Fruit fly (Drosophila melanogaster) whole organism, embryonic: Measurements from ENCODE around the gene Slu7.
A peak's percentile ranks its signal among the peaks of the same experiment; 100 is the strongest.

Source experiments
- ATbp ChIP-seq: fragments of 200-800 bp; sonication (Bioruptor generic); optimal IDR thresholded peaks from 2 replicates; lab custom pipeline; 2017; ENCODE audit warnings: missing biosample characterization, mild to moderate bottlenecking, missing genetic modification characterization, missing genetic modification reagents
- Abd-B ChIP-seq: fragments of 200-800 bp; sonication (Bioruptor generic); optimal IDR thresholded peaks from 2 replicates; lab custom pipeline; 2018; ENCODE audit warnings: missing biosample characterization, mild to moderate bottlenecking, missing genetic modification characterization, moderate library complexity
- Atf-2 ChIP-seq: fragments of 200-800 bp; sonication (Bioruptor generic); optimal IDR thresholded peaks from 2 replicates; lab custom pipeline; 2016; ENCODE audit warnings: missing biosample characterization, missing genetic modification characterization
- Atf3 ChIP-seq: fragments of 200-800 bp; sonication (Bioruptor generic); optimal IDR thresholded peaks from 3 replicates; lab custom pipeline; 2016; ENCODE audit warnings: missing biosample characterization, missing genetic modification characterization
- CG10209 ChIP-seq: fragments of 200-800 bp; sonication (Bioruptor generic); optimal IDR thresholded peaks from 3 replicates; lab custom pipeline; 2017; ENCODE audit warnings: missing biosample characterization, mild to moderate bottlenecking, missing genetic modification characterization, missing genetic modification reagents
- CG10431 ChIP-seq: fragments of 200-800 bp; sonication (Bioruptor generic); optimal IDR thresholded peaks from 3 replicates; lab custom pipeline; 2018; ENCODE audit warnings: missing biosample characterization, mild to moderate bottlenecking, missing genetic modification characterization
- CG12236 ChIP-seq: fragments of 200-800 bp; sonication (Bioruptor generic); optimal IDR thresholded peaks from 2 replicates; lab custom pipeline; 2016; ENCODE audit warnings: missing biosample characterization, missing genetic modification characterization
- CG12659 ChIP-seq: fragments of 200-800 bp; sonication (Bioruptor generic); optimal IDR thresholded peaks from 3 replicates; lab custom pipeline; 2017; ENCODE audit warnings: mild to moderate bottlenecking, missing biosample characterization, missing genetic modification reagents, missing genetic modification characterization
- CG13894 ChIP-seq: fragments of 200-800 bp; sonication (Bioruptor generic); optimal IDR thresholded peaks from 3 replicates; lab custom pipeline; 2018; ENCODE audit warnings: missing biosample characterization, mild to moderate bottlenecking, missing genetic modification characterization, moderate library complexity
- CG1832 ChIP-seq: fragments of 200-800 bp; sonication (Bioruptor generic); optimal IDR thresholded peaks from 2 replicates; lab custom pipeline; 2017; ENCODE audit warnings: missing biosample characterization, mild to moderate bottlenecking, missing genetic modification characterization, inconsistent platforms
- CG2678 ChIP-seq: fragments of 200-800 bp; sonication (Bioruptor generic); optimal IDR thresholded peaks from 3 replicates; lab custom pipeline; 2019; ENCODE audit warnings: missing biosample characterization, mild to moderate bottlenecking, missing genetic modification characterization, moderate library complexity
- CG31388 ChIP-seq: fragments of 200-800 bp; sonication (Bioruptor generic); optimal IDR thresholded peaks from 2 replicates; lab custom pipeline; 2016; ENCODE audit warnings: missing biosample characterization, missing genetic modification characterization
- CG4328 ChIP-seq: fragments of 200-800 bp; sonication (Bioruptor generic); optimal IDR thresholded peaks from 3 replicates; lab custom pipeline; 2017; ENCODE audit warnings: missing biosample characterization, missing genetic modification reagents, missing genetic modification characterization
- CG4360 ChIP-seq: fragments of 200-800 bp; sonication (Bioruptor generic); IDR thresholded peaks from 2 replicates; pipeline ENCODE4 v1.3.6; 2022; ENCODE audit warnings: missing biosample characterization, missing genetic modification characterization
- CG4854 ChIP-seq: fragments of 200-800 bp; sonication (Bioruptor generic); optimal IDR thresholded peaks from 2 replicates; lab custom pipeline; 2016; ENCODE audit warnings: missing biosample characterization, missing genetic modification characterization, inconsistent platforms
- CG6175 ChIP-seq: fragments of 200-800 bp; sonication (Bioruptor generic); IDR thresholded peaks from 3 replicates; pipeline ENCODE4 v1.3.6; 2022; ENCODE audit warnings: missing biosample characterization, missing genetic modification characterization
- CG8290 ChIP-seq, 3 experiments: fragments of 200-800 bp; sonication (Bioruptor generic); optimal IDR thresholded peaks; 2 replicates each; lab custom pipeline; 2016 to 2019; ENCODE audit warnings: missing biosample characterization in 3 of 3, missing genetic modification characterization in 3 of 3, mild to moderate bottlenecking in 2 of 3, moderate library complexity in 1 of 3
- CG8388 ChIP-seq: fragments of 200-800 bp; sonication (Bioruptor generic); optimal IDR thresholded peaks from 2 replicates; lab custom pipeline; 2019; ENCODE audit warnings: missing biosample characterization, mild to moderate bottlenecking, missing genetic modification characterization, moderate library complexity
- CG8944 ChIP-seq: fragments of 200-800 bp; sonication (Bioruptor generic); optimal IDR thresholded peaks from 3 replicates; lab custom pipeline; 2016; ENCODE audit warnings: missing biosample characterization, missing genetic modification characterization
- CG9797 ChIP-seq: fragments of 200-800 bp; sonication (Bioruptor generic); optimal IDR thresholded peaks from 3 replicates; lab custom pipeline; 2018; ENCODE audit warnings: missing biosample characterization, mild to moderate bottlenecking, missing genetic modification characterization
- CkIIα-i1 ChIP-seq: fragments of 200-800 bp; sonication (Bioruptor generic); IDR thresholded peaks from 2 replicates; pipeline ENCODE4 v1.3.6; 2022; ENCODE audit warnings: missing biosample characterization, missing genetic modification characterization
- Dip2 ChIP-seq: fragments of 200-800 bp; sonication (Bioruptor generic); IDR thresholded peaks from 2 replicates; pipeline ENCODE4 v1.3.6; 2022; ENCODE audit warnings: missing biosample characterization, missing genetic modification characterization
- Drgx ChIP-seq: fragments of 200-800 bp; sonication (Bioruptor generic); IDR thresholded peaks from 2 replicates; pipeline ENCODE4 v1.3.6; 2022; ENCODE audit warnings: missing biosample characterization, missing genetic modification characterization
- ERR ChIP-seq: fragments of 200-800 bp; sonication (Bioruptor generic); optimal IDR thresholded peaks from 2 replicates; lab custom pipeline; 2016; ENCODE audit warnings: missing biosample characterization, missing genetic modification characterization
- GATAe ChIP-seq: fragments of 200-800 bp; sonication (Bioruptor generic); conservative IDR thresholded peaks from 2 replicates; pipeline ENCODE4 v1.3.6; 2022; ENCODE audit warnings: missing biosample characterization, missing genetic modification characterization
- Meics ChIP-seq: fragments of 200-800 bp; sonication (Bioruptor generic); optimal IDR thresholded peaks from 2 replicates; lab custom pipeline; 2017; ENCODE audit warnings: missing biosample characterization, mild to moderate bottlenecking, missing genetic modification characterization
- NC2α ChIP-seq: fragments of 200-800 bp; sonication (Bioruptor generic); optimal IDR thresholded peaks from 2 replicates; lab custom pipeline; 2016; ENCODE audit warnings: missing biosample characterization, missing genetic modification characterization
- Oaz ChIP-seq: fragments of 200-800 bp; sonication (Bioruptor generic); IDR thresholded peaks from 2 replicates; pipeline ENCODE4 v1.3.6; 2022; ENCODE audit warnings: missing biosample characterization, missing genetic modification characterization
- Opbp ChIP-seq: fragments of 200-800 bp; sonication (Bioruptor generic); IDR thresholded peaks from 3 replicates; pipeline ENCODE4 v1.3.6; 2022; ENCODE audit warnings: missing biosample characterization, missing genetic modification characterization; ENCODE audit not compliant: partially characterized antibody
- Rfx ChIP-seq: fragments of 200-800 bp; sonication (Bioruptor generic); IDR thresholded peaks from 2 replicates; pipeline ENCODE4 v1.3.6; 2022; ENCODE audit warnings: missing biosample characterization, missing genetic modification characterization
- Sin3A ChIP-seq: fragments of >200 bp; optimal IDR thresholded peaks from 2 replicates; lab custom pipeline; 2018
- Six4 ChIP-seq: fragments of 200-800 bp; sonication (Bioruptor generic); optimal IDR thresholded peaks from 2 replicates; lab custom pipeline; 2016; ENCODE audit warnings: missing biosample characterization, missing genetic modification characterization
- aop ChIP-seq: fragments of 200-800 bp; sonication (Bioruptor generic); IDR thresholded peaks from 2 replicates; pipeline ENCODE4 v1.3.6; 2022; ENCODE audit warnings: missing biosample characterization, missing genetic modification characterization
- dpn ChIP-seq, 2 experiments: fragments of 200-800 bp; sonication (Bioruptor generic); optimal IDR thresholded peaks; 3 replicates each; lab custom pipeline; 2016; ENCODE audit warnings: missing biosample characterization in 2 of 2, missing genetic modification characterization in 2 of 2
- dysf ChIP-seq: fragments of 200-800 bp; sonication (Bioruptor generic); IDR thresholded peaks from 3 replicates; pipeline ENCODE4 v1.3.6; 2022; ENCODE audit warnings: missing biosample characterization, missing genetic modification characterization
- eyg ChIP-seq: fragments of 200-800 bp; sonication (Bioruptor generic); optimal IDR thresholded peaks from 3 replicates; lab custom pipeline; 2016; ENCODE audit warnings: missing biosample characterization, missing genetic modification characterization
- fru ChIP-seq: fragments of >200 bp; optimal IDR thresholded peaks from 2 replicates; lab custom pipeline; 2017
- gsb-n ChIP-seq: fragments of 200-800 bp; sonication (Bioruptor generic); optimal IDR thresholded peaks from 3 replicates; lab custom pipeline; 2018; ENCODE audit warnings: missing biosample characterization, mild to moderate bottlenecking, missing genetic modification characterization
- kah ChIP-seq: fragments of 200-800 bp; sonication (Bioruptor generic); optimal IDR thresholded peaks from 2 replicates; lab custom pipeline; 2018; ENCODE audit warnings: missing biosample characterization, mild to moderate bottlenecking, missing genetic modification characterization
- onecut ChIP-seq: fragments of 200-800 bp; sonication (Bioruptor generic); IDR thresholded peaks from 2 replicates; pipeline ENCODE4 v1.3.6; 2022; ENCODE audit warnings: missing biosample characterization, missing genetic modification characterization
- pan ChIP-seq, 4 experiments: fragments of >200 bp in 3 of 4; fragments of 200-800 bp in 1 of 4; sonication (Bioruptor generic) in 1 of 4; optimal IDR thresholded peaks in 3 of 4; IDR thresholded peaks in 1 of 4; 2 replicates each; pipeline versions ENCODE4 v1.3.6 to Lab custom; 2017 to 2022; ENCODE audit warnings: missing biosample characterization in 2 of 4, missing genetic modification characterization in 2 of 4, mixed read lengths in 1 of 4
- row ChIP-seq: fragments of 200-800 bp; sonication (Bioruptor generic); IDR thresholded peaks from 3 replicates; pipeline ENCODE4 v1.3.6; 2022; ENCODE audit warnings: missing biosample characterization, missing genetic modification characterization
- schlank ChIP-seq: fragments of 200-800 bp; sonication (Bioruptor generic); optimal IDR thresholded peaks from 2 replicates; lab custom pipeline; 2018; ENCODE audit warnings: missing biosample characterization, mild to moderate bottlenecking, missing genetic modification characterization
- sd ChIP-seq: fragments of 200-800 bp; sonication (Bioruptor generic); optimal IDR thresholded peaks from 3 replicates; lab custom pipeline; 2018; ENCODE audit warnings: missing biosample characterization, mild to moderate bottlenecking, missing genetic modification characterization, moderate library complexity
- so ChIP-seq: fragments of 200-800 bp; sonication (Bioruptor generic); IDR thresholded peaks from 3 replicates; pipeline ENCODE4 v1.3.6; 2022; ENCODE audit warnings: missing biosample characterization, missing genetic modification characterization
- sob ChIP-seq: fragments of 200-800 bp; sonication (Bioruptor generic); IDR thresholded peaks from 2 replicates; pipeline ENCODE4 v1.3.6; 2022; ENCODE audit warnings: missing biosample characterization, missing genetic modification characterization
- sr ChIP-seq: fragments of 200-800 bp; sonication (Bioruptor generic); IDR thresholded peaks from 3 replicates; pipeline ENCODE4 v1.3.6; 2022; ENCODE audit warnings: missing biosample characterization, missing genetic modification characterization
- toy ChIP-seq: fragments of 200-800 bp; sonication (Bioruptor generic); IDR thresholded peaks from 2 replicates; pipeline ENCODE4 v1.3.6; 2022; ENCODE audit warnings: missing biosample characterization, missing genetic modification characterization
- tup ChIP-seq: fragments of 200-800 bp; sonication (Bioruptor generic); optimal IDR thresholded peaks from 2 replicates; lab custom pipeline; 2016; ENCODE audit warnings: missing biosample characterization, mild to moderate bottlenecking, missing genetic modification characterization, moderate library complexity
- tx ChIP-seq: fragments of 200-800 bp; sonication (Bioruptor generic); optimal IDR thresholded peaks from 2 replicates; lab custom pipeline; 2016; ENCODE audit warnings: missing biosample characterization, missing genetic modification characterization
- wor ChIP-seq: fragments of 200-800 bp; sonication (Bioruptor generic); IDR thresholded peaks from 2 replicates; pipeline ENCODE4 v1.3.6; 2022; ENCODE audit warnings: missing biosample characterization, missing genetic modification characterization
- z ChIP-seq: fragments of 200-800 bp; sonication (Bioruptor generic); IDR thresholded peaks from 3 replicates; pipeline ENCODE4 v1.3.6; 2022; ENCODE audit warnings: missing biosample characterization, missing genetic modification characterization

Slu7 gene

DNA sequence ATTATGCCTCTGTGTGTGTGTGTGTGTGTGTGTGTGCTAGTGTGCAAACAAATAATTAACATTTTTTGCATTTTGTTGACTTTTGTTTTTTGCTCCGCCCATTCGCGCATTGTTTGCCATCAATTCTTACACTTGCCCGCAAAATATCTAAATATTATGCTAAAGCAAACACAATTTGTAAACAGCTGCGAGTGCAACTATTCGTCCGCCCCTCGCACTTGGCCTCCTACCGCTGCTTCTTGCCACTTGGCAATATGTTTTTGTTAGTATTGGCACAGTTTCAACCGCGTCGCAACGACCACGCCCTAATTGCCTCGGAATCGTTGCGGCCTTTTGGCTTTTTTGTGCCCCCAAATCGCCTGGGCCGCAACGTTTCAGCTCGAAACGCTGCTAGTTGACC, 38.7 kb upstream of the Slu7 start (continued):
- TF ChIP-seq CG13894 (tag; lab: Kevin White, UChicago) (no peak), kah (no peak), CG31388 (GFP tag; lab: Kevin White, UChicago) (no peak), CG6175 (peak; percentile 59; the same call in 1 of the 3 replicates), Meics (peak; percentile 26), toy (GFP tag; lab: Robert Waterston, UW) (no peak), Sin3A (lab: Kevin White, UChicago) (no peak), CG9797 (GFP tag; lab: Kevin White, UChicago) (no peak), NC2α (GFP tag; lab: Kevin White, UChicago) (no peak), Oaz (GFP tag; lab: Robert Waterston, UW) (no peak), gsb-n (tag; lab: Kevin White, UChicago) (no peak), dpn (GFP tag; optimal IDR thresholded peaks at IDR 0.05; lab: Kevin White, UChicago) (no peak), sd (tag; lab: Kevin White, UChicago) (peak; percentile 31), schlank (no peak), sr (GFP tag; lab: Robert Waterston, UW) (no peak), Six4 (GFP tag; lab: Kevin White, UChicago) (no peak), Drgx (GFP tag; lab: Robert Waterston, UW) (0 out of 2 replicates have a peak, but pooled peaks have one; percentile 6), CG8290 (GFP tag; optimal IDR thresholded peaks at IDR 0.05; lab: Kevin White, UChicago) (no peak), CG8290 (tag; optimal IDR thresholded peaks at IDR 0.05; lab: Kevin White, UChicago) (peak in 1 of 2 experiments; percentile 36), row (GFP tag; lab: Robert Waterston, UW) (0 out of 3 replicates have a peak, but pooled peaks have one; percentile 11), Atf-2 (GFP tag; lab: Kevin White, UChicago) (no peak), wor (GFP tag; lab: Robert Waterston, UW) (no peak), CG4360 (GFP tag; lab: Robert Waterston, UW) (no peak), onecut (GFP tag; lab: Robert Waterston, UW) (no peak), eyg (no peak), tup (GFP tag; lab: Kevin White, UChicago) (no peak), Atf3 (no peak), z (GFP tag; lab: Robert Waterston, UW) (no peak), fru (lab: Kevin White, UChicago) (no peak), CG4854 (GFP tag; lab: Kevin White, UChicago) (no peak), CG10209 (GFP tag; lab: Kevin White, UChicago) (peak; percentile 2), so (GFP tag; lab: Robert Waterston, UW) (no peak), CG10431 (GFP tag; lab: Kevin White, UChicago) (no peak), ERR (GFP tag; lab: Kevin White, UChicago) (no peak), CG2678 (peak; percentile 22), Opbp (GFP tag; lab: Robert Waterston, UW) (no peak), Dip2 (GFP tag; lab: Robert Waterston, UW) (no peak), CkIIα-i1 (no peak), dysf (no peak), pan (optimal IDR thresholded peaks at IDR 0.05; lab: Kevin White, UChicago) (no peak), pan (GFP tag; optimal IDR thresholded peaks at IDR 0.05 in 1 of 2, IDR thresholded peaks at IDR 0.05 in 1 of 2) (peak in 1 of 2 experiments; percentile 6), GATAe (GFP tag; lab: Robert Waterston, UW) (no peak), ATbp (GFP tag; lab: Kevin White, UChicago) (peak; percentile 36), Rfx (GFP tag; lab: Robert Waterston, UW) (0 out of 2 replicates have a peak, but pooled peaks have one; percentile 28), tx (GFP tag; lab: Kevin White, UChicago) (no peak), CG4328 (no peak), aop (no peak), CG8944 (GFP tag; lab: Kevin White, UChicago) (no peak), sob (GFP tag; lab: Robert Waterston, UW) (0 out of 2 replicates have a peak, but pooled peaks have one; percentile 27), CG8388 (GFP tag; lab: Kevin White, UChicago) (no peak), CG12659 (GFP tag; lab: Kevin White, UChicago) (no peak), CG12236 (no peak), CG1832 (no peak), Abd-B (GFP tag; lab: Kevin White, UChicago) (no peak)
